Worm (Caenorhabditis elegans) whole organism, midembryonic: ENCODE measurements around the gene acs-11.

Source experiments
- cog-1 ChIP-seq: sonication (generic microtip); optimal IDR thresholded peaks from 2 replicates; lab custom pipeline; 2016; ENCODE audit warnings: missing genetic modification characterization, missing compliant biosample characterization
- flt-1 ChIP-seq: fragments of 200-800 bp; sonication (Bioruptor generic); IDR thresholded peaks from 2 replicates; pipeline ENCODE4 v1.3.6; 2022; ENCODE audit warnings: missing genetic modification characterization, missing compliant biosample characterization
- med-1 ChIP-seq: sonication (generic microtip); optimal IDR thresholded peaks from 2 replicates; lab custom pipeline; 2017; ENCODE audit warnings: missing genetic modification characterization, mild to moderate bottlenecking, missing compliant biosample characterization, antibody characterized with exemption, missing genetic modification reagents; ENCODE audit not compliant: insufficient read depth
- ref-1 ChIP-seq: fragments of 200-800 bp; sonication (Bioruptor generic); conservative IDR thresholded peaks from 2 replicates; pipeline ENCODE4 v1.3.6; 2022; ENCODE audit warnings: missing genetic modification reagents, missing genetic modification characterization, missing compliant biosample characterization
- tab-1 ChIP-seq: fragments of 200-800 bp; sonication (Bioruptor generic); IDR thresholded peaks from 2 replicates; pipeline ENCODE4 v1.3.6; 2022; ENCODE audit warnings: missing genetic modification characterization, missing compliant biosample characterization
- ztf-23 ChIP-seq: fragments of 200-800 bp; sonication (Bioruptor generic); IDR thresholded peaks from 2 replicates; pipeline ENCODE4 v1.3.6; 2022; ENCODE audit warnings: missing genetic modification reagents, missing genetic modification characterization, missing compliant biosample characterization
- ztf-29 ChIP-seq: fragments of 200-800 bp; sonication (Bioruptor generic); IDR thresholded peaks from 2 replicates; pipeline ENCODE4 v1.3.6; 2022; ENCODE audit warnings: missing genetic modification reagents, missing genetic modification characterization, missing compliant biosample characterization

acs-11 gene

DNA sequence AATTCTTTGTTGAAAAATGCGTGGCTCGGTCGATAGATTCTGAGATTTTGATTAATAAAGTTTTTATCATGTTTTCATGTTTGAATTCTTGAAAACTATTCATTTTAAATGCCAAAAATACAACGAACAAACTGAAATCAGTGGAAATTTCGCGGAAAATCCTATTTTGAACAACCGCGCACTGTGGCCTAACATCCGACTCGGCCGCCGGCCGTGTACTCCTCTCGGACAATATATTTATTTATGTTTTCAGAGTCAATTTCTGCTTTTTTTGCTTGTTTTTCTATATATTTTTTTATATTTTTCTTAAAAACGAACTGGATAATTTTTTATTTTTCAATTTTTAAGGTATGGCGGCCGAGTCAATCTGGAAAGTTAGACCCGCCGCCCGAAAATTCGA is 49.3 kb downstream of the acs-11 start, which contains the start of gene F26G1.1:
TSS of gene F26G1.1 (plus strand) at position 347 of the 400 bp plus-strand sequence.
- peak; percentile 81 for TF ChIP-seq ztf-23 (GFP tag; lab: Robert Waterston, UW)
- TF ChIP-seq tab-1 (GFP tag; lab: Robert Waterston, UW), result no peak
- TF ChIP-seq med-1, result no peak
- peak; percentile 82 for TF ChIP-seq flt-1 (GFP tag; lab: Robert Waterston, UW)
- peak; percentile 24 for TF ChIP-seq cog-1
- TF ChIP-seq ref-1 (GFP tag; lab: Robert Waterston, UW), result no peak

DNA sequence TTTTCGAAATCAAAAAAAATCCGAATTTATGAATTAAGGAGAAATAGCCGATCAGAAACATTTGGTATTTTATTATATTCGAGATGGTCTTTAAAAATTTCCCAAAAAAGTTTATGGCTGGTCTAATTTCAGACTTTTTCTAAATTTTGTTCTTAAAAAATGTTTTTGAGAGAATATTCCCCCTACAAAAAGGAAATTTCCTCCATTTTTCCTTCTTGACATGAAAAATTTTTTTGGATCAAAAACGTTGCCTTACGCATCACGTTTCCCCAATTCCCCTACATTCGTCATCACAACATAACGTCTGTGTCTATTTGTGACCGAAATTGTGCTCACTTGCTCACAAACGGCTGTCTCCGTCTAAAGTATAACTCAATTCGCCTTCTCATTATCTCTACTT is 51.4 kb downstream of the acs-11 start:
- TF ChIP-seq flt-1 (GFP tag; lab: Robert Waterston, UW) (no peak), cog-1 (no peak), ztf-29 (GFP tag; lab: Robert Waterston, UW) (no peak), ref-1 (GFP tag; lab: Robert Waterston, UW) (no peak)
